Worm (Caenorhabditis elegans) whole organism, late embryonic: ENCODE data around the gene srbc-24.

Source experiments
- C08G9.2 ChIP-seq: sonication (generic microtip); optimal IDR thresholded peaks from 2 replicates; lab custom pipeline; 2016; ENCODE audit warnings: mild to moderate bottlenecking, missing genetic modification characterization, moderate library complexity, missing compliant biosample characterization
- C38D4.7 ChIP-seq: fragments of 200-800 bp; sonication (Bioruptor generic); optimal IDR thresholded peaks from 2 replicates; lab custom pipeline; 2018; ENCODE audit warnings: mild to moderate bottlenecking, missing genetic modification characterization, moderate library complexity, missing compliant biosample characterization
- F13H6.1 ChIP-seq: sonication (generic microtip); optimal IDR thresholded peaks from 2 replicates; lab custom pipeline; 2016; ENCODE audit warnings: missing genetic modification characterization, missing compliant biosample characterization
- K09A11.1 ChIP-seq: sonication (generic microtip); optimal IDR thresholded peaks from 2 replicates; lab custom pipeline; 2017; ENCODE audit warnings: antibody characterized with exemption, mild to moderate bottlenecking, missing genetic modification characterization, missing compliant biosample characterization; ENCODE audit not compliant: insufficient read depth
- ahr-1 ChIP-seq: sonication (generic microtip); optimal IDR thresholded peaks from 2 replicates; lab custom pipeline; 2016; ENCODE audit warnings: missing genetic modification characterization, missing compliant biosample characterization
- ceh-14 ChIP-seq: sonication (generic microtip); optimal IDR thresholded peaks from 2 replicates; lab custom pipeline; 2016; ENCODE audit warnings: missing genotype, missing genetic modification characterization, missing compliant biosample characterization
- ceh-19 ChIP-seq: fragments of 200-800 bp; sonication (Bioruptor generic); optimal IDR thresholded peaks from 2 replicates; lab custom pipeline; 2018; ENCODE audit warnings: mild to moderate bottlenecking, missing genetic modification characterization, missing compliant biosample characterization
- ceh-2 ChIP-seq: sonication (generic microtip); optimal IDR thresholded peaks from 2 replicates; lab custom pipeline; 2016; ENCODE audit warnings: missing genotype, missing genetic modification characterization, missing compliant biosample characterization
- ceh-24 ChIP-seq: sonication (generic microtip); optimal IDR thresholded peaks from 2 replicates; lab custom pipeline; 2016; ENCODE audit warnings: mild to moderate bottlenecking, missing genetic modification characterization, missing compliant biosample characterization
- ceh-30 ChIP-seq: fragments of 150-350 bp; optimal IDR thresholded peaks from 2 replicates; lab custom pipeline; 2014; ENCODE audit warnings: missing biosample characterization, missing genetic modification characterization
- ceh-9 ChIP-seq: sonication (generic microtip); optimal IDR thresholded peaks from 2 replicates; lab custom pipeline; 2016; ENCODE audit warnings: mild to moderate bottlenecking, missing genetic modification characterization, inconsistent platforms, missing compliant biosample characterization
- che-1 ChIP-seq: sonication (generic microtip); optimal IDR thresholded peaks from 2 replicates; lab custom pipeline; 2016; ENCODE audit warnings: mild to moderate bottlenecking, missing genetic modification characterization, missing compliant biosample characterization
- dmd-4 ChIP-seq: sonication (generic microtip); optimal IDR thresholded peaks from 2 replicates; lab custom pipeline; 2016; ENCODE audit warnings: borderline replicate concordance, missing genetic modification characterization, missing compliant biosample characterization
- dve-1 ChIP-seq: sonication (generic microtip); optimal IDR thresholded peaks from 2 replicates; lab custom pipeline; 2017; ENCODE audit warnings: antibody characterized with exemption, mild to moderate bottlenecking, missing genetic modification characterization, missing compliant biosample characterization
- elt-4 ChIP-seq: sonication (generic microtip); optimal IDR thresholded peaks from 2 replicates; lab custom pipeline; 2016; ENCODE audit warnings: missing genetic modification characterization, missing compliant biosample characterization
- eyg-1 ChIP-seq: sonication (generic microtip); optimal IDR thresholded peaks from 2 replicates; lab custom pipeline; 2016; ENCODE audit warnings: missing genotype, missing genetic modification characterization, missing compliant biosample characterization
- fax-1 ChIP-seq: sonication (generic microtip); optimal IDR thresholded peaks from 2 replicates; lab custom pipeline; 2016; ENCODE audit warnings: missing genotype, missing genetic modification characterization, missing compliant biosample characterization
- fkh-10 ChIP-seq: fragments of 150-350 bp; optimal IDR thresholded peaks from 2 replicates; lab custom pipeline; 2014; ENCODE audit warnings: missing biosample characterization, missing genetic modification reagents, missing genetic modification characterization
- fkh-6 ChIP-seq: sonication (generic microtip); optimal IDR thresholded peaks from 2 replicates; lab custom pipeline; 2016; ENCODE audit warnings: missing genetic modification characterization, missing compliant biosample characterization
- hlh-30 ChIP-seq: sonication (generic microtip); optimal IDR thresholded peaks from 2 replicates; lab custom pipeline; 2017; ENCODE audit warnings: antibody characterized with exemption, missing genetic modification characterization, missing compliant biosample characterization; ENCODE audit not compliant: insufficient read depth
- hlh-6 ChIP-seq: sonication (generic microtip); optimal IDR thresholded peaks from 2 replicates; lab custom pipeline; 2016; ENCODE audit warnings: missing genotype, missing genetic modification characterization, missing compliant biosample characterization
- hlh-8 ChIP-seq: sonication (generic microtip); optimal IDR thresholded peaks from 2 replicates; lab custom pipeline; 2016; ENCODE audit warnings: missing genotype, missing genetic modification characterization, missing compliant biosample characterization
- mec-3 ChIP-seq: sonication (generic microtip); optimal IDR thresholded peaks from 2 replicates; lab custom pipeline; 2016; ENCODE audit warnings: borderline replicate concordance, missing genetic modification characterization, missing compliant biosample characterization
- npax-4 ChIP-seq: sonication (generic microtip); optimal IDR thresholded peaks from 2 replicates; lab custom pipeline; 2016; ENCODE audit warnings: missing genetic modification characterization, missing compliant biosample characterization
- odd-2 ChIP-seq: sonication (generic microtip); optimal IDR thresholded peaks from 2 replicates; lab custom pipeline; 2017; ENCODE audit warnings: antibody characterized with exemption, mild to moderate bottlenecking, missing genetic modification characterization, missing compliant biosample characterization
- pag-3 ChIP-seq: sonication (generic microtip); optimal IDR thresholded peaks from 2 replicates; lab custom pipeline; 2016; ENCODE audit warnings: missing compliant biosample characterization, missing genetic modification characterization, borderline replicate concordance
- pat-9 ChIP-seq: fragments of 200-800 bp; sonication (Bioruptor generic); optimal IDR thresholded peaks from 2 replicates; lab custom pipeline; 2018; ENCODE audit warnings: mild to moderate bottlenecking, missing genetic modification characterization, moderate library complexity, missing compliant biosample characterization
- pax-1 ChIP-seq: fragments of 150-350 bp; optimal IDR thresholded peaks from 2 replicates; lab custom pipeline; 2014; ENCODE audit warnings: missing biosample characterization, missing genetic modification characterization
- pha-2 ChIP-seq: sonication (generic microtip); optimal IDR thresholded peaks from 2 replicates; lab custom pipeline; 2017; ENCODE audit warnings: mild to moderate bottlenecking, missing genetic modification characterization, missing compliant biosample characterization
- pha-4 ChIP-seq: fragments of 150-350 bp; optimal IDR thresholded peaks from 2 replicates; lab custom pipeline; 2018; ENCODE audit warnings: missing biosample characterization, missing genetic modification reagents, missing genetic modification characterization
- pros-1 ChIP-seq: fragments of 150-350 bp; optimal IDR thresholded peaks from 2 replicates; lab custom pipeline; 2014; ENCODE audit warnings: missing biosample characterization, missing genetic modification reagents, missing genetic modification characterization
- sdc-2 ChIP-seq: sonication (generic microtip); optimal IDR thresholded peaks from 2 replicates; lab custom pipeline; 2016; ENCODE audit warnings: missing genotype, missing genetic modification characterization, missing compliant biosample characterization
- sox-2 ChIP-seq: fragments of 200-800 bp; sonication (Bioruptor generic); IDR thresholded peaks from 2 replicates; pipeline ENCODE4 v1.3.6; 2022; ENCODE audit warnings: missing genetic modification reagents, missing genetic modification characterization, missing compliant biosample characterization
- tbx-2 ChIP-seq: sonication (generic microtip); optimal IDR thresholded peaks from 2 replicates; lab custom pipeline; 2016; ENCODE audit warnings: missing genetic modification characterization, missing compliant biosample characterization
- ttx-3 ChIP-seq: sonication (generic microtip); optimal IDR thresholded peaks from 2 replicates; lab custom pipeline; 2016; ENCODE audit warnings: missing genetic modification reagents, missing genetic modification characterization, missing compliant biosample characterization
- unc-42 ChIP-seq: sonication (generic microtip); optimal IDR thresholded peaks from 2 replicates; lab custom pipeline; 2016; ENCODE audit warnings: missing genotype, missing genetic modification characterization, missing compliant biosample characterization
- unc-55 ChIP-seq: sonication (generic microtip); optimal IDR thresholded peaks from 2 replicates; lab custom pipeline; 2017; ENCODE audit warnings: missing biosample characterization, missing genetic modification reagents, missing genetic modification characterization
- unc-86 ChIP-seq: sonication (generic microtip); optimal IDR thresholded peaks from 2 replicates; lab custom pipeline; 2016; ENCODE audit warnings: missing genetic modification characterization, missing compliant biosample characterization
- zip-5 ChIP-seq: sonication (generic microtip); optimal IDR thresholded peaks from 2 replicates; lab custom pipeline; 2016; ENCODE audit warnings: missing genetic modification characterization, missing compliant biosample characterization

Gene srbc-24

DNA sequence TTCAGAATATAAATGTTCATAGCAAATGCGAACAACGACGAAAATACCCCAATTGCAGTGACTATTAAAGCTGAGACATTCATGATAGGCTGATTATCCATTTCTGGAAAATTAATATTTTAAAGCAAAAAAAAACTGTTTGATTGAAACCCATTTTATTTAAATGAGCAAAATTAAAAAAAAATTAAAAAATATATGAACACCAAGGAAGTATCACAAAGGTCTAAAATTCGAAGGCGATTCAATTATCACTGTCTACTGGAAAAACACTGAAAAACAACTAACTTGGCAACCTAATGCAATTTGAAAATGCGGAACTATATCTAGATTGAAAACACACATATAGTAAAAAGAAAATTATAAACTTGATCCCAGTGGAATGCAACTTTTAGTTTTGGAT lies 39.6 kb downstream of the srbc-24 start, which contains the start of gene srbc-42:
Gene srbc-42 (minus strand): TSS at position 101 of the 400 bp plus-strand sequence.
- TF ChIP-seq fkh-10 (no peak), unc-86 (tag; lab: Kevin White, UChicago) (no peak), pax-1 (tag; lab: Kevin White, UChicago) (no peak), dve-1 (tag; lab: Kevin White, UChicago) (no peak), elt-4 (tag; lab: Kevin White, UChicago) (no peak), che-1 (tag; lab: Kevin White, UChicago) (no peak), F13H6.1 (tag; lab: Kevin White, UChicago) (no peak), sox-2 (GFP tag; lab: Robert Waterston, UW) (no peak), ceh-9 (no peak), pha-2 (no peak), hlh-6 (tag; lab: Kevin White, UChicago) (no peak), C38D4.7 (GFP tag; lab: Kevin White, UChicago) (no peak), zip-5 (tag; lab: Kevin White, UChicago) (no peak), hlh-8 (tag; lab: Kevin White, UChicago) (no peak), fax-1 (tag; lab: Kevin White, UChicago) (no peak), ahr-1 (tag; lab: Kevin White, UChicago) (no peak), pat-9 (tag; lab: Kevin White, UChicago) (no peak)

DNA sequence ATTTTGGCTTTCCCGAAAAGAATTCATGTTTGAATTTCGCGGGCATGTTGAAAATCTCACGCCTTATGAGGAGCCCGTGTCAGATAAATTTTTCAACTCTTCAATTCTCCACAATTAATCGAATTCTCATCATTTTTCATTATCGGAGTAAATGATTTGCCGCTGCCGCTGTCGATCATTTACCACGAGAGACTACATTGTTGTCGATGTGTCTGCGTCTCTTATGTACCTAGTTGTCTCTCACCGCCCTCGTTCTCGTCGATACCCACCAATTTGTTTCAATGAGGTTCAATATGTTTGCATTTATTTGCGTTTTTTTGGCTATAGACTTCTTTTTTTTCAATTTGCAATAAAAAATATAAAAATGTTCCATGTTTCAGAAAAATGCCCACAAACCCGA lies 40.6 kb downstream of the srbc-24 start, which contains the start of gene nhr-13:
Gene nhr-13 (plus strand): TSS at position 369 of the 400 bp plus-strand sequence.
- TF ChIP-seq hlh-30 (no peak), pag-3 (tag; lab: Kevin White, UChicago) (no peak), sdc-2 (tag; lab: Kevin White, UChicago) (no peak), ceh-9 (no peak), pros-1 (tag; lab: Kevin White, UChicago) (no peak), pha-2 (no peak), dve-1 (tag; lab: Kevin White, UChicago) (no peak), eyg-1 (tag; lab: Kevin White, UChicago) (no peak), pha-4 (no peak), sox-2 (GFP tag; lab: Robert Waterston, UW) (no peak), ttx-3 (no peak), ceh-30 (tag; lab: Kevin White, UChicago) (no peak), fax-1 (tag; lab: Kevin White, UChicago) (no peak), ceh-14 (tag; lab: Kevin White, UChicago) (no peak), che-1 (tag; lab: Kevin White, UChicago) (no peak), zip-5 (tag; lab: Kevin White, UChicago) (no peak), K09A11.1 (tag; lab: Kevin White, UChicago) (no peak), unc-55 (GFP tag; lab: Kevin White, UChicago) (no peak), ceh-24 (tag; lab: Kevin White, UChicago) (no peak)

DNA sequence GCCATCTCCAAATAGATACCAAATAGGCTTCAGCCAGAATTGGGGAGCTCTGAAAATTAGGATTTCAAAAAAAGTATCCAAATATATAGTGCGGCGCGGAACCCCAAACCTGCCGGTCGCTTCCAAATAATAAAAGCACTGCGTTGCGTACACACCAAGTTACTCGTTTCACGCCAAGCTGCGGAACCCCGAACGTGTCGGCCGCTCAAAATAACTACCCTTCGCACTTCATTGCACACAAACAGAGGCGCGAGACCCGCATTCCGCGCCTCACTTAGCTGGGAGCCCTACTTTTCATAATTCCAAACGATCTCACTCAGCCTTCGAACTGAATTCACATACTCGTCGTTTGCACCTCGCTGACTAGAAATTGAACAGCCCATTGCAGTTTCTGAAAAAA lies 48.0 kb downstream of the srbc-24 start:
- TF ChIP-seq dmd-4 (tag; lab: Kevin White, UChicago) (no peak), ceh-24 (tag; lab: Kevin White, UChicago) (no peak), unc-42 (tag; lab: Kevin White, UChicago) (no peak), ceh-30 (tag; lab: Kevin White, UChicago) (no peak), elt-4 (tag; lab: Kevin White, UChicago) (no peak), npax-4 (tag; lab: Kevin White, UChicago) (no peak), ceh-2 (no peak), ceh-19 (GFP tag; lab: Kevin White, UChicago) (no peak), unc-86 (tag; lab: Kevin White, UChicago) (no peak), pha-2 (no peak)

DNA sequence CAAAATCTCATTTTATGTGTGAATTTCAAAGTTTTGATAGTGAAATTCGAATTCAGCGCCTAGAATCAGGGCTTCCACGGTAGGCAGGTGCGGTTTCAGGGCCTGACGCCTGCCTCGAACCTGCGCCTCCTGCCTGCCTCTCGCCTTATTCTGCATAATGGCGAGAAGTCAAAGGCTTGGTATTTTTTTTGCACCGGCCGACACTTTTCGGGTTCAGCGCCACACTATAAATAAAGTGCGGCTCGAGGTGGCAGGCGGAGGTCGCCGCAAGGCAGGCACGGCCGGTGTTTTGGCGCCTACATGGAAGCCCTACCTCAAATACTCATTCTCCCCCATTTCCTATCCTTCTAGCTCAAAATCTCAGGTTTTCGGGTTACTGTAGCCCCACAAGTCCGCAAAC lies 48.8 kb downstream of the srbc-24 start:
- no peak for TF ChIP-seq pag-3 (tag; lab: Kevin White, UChicago)
- no peak for TF ChIP-seq odd-2 (tag; lab: Kevin White, UChicago)
- TF ChIP-seq tbx-2 (tag; lab: Kevin White, UChicago) = no peak
- no peak for TF ChIP-seq ceh-9
- TF ChIP-seq hlh-30 = no peak
- no peak for TF ChIP-seq ceh-24 (tag; lab: Kevin White, UChicago)
- no peak for TF ChIP-seq mec-3 (tag; lab: Kevin White, UChicago)
- TF ChIP-seq sox-2 (GFP tag; lab: Robert Waterston, UW) = no peak
- TF ChIP-seq unc-55 (GFP tag; lab: Kevin White, UChicago) = no peak
- TF ChIP-seq hlh-8 (tag; lab: Kevin White, UChicago) = no peak
- no peak for TF ChIP-seq C08G9.2 (tag; lab: Kevin White, UChicago)
- TF ChIP-seq hlh-6 (tag; lab: Kevin White, UChicago) = no peak
- no peak for TF ChIP-seq dmd-4 (tag; lab: Kevin White, UChicago)
- TF ChIP-seq fkh-6 = no peak
